Worm (Caenorhabditis elegans) whole organism, L2 larva: Measurements from ENCODE around the gene F11D11.22.

Experiments used
- C34F6.9 ChIP-seq: fragments of 150-350 bp; optimal IDR thresholded peaks from 2 replicates; lab custom pipeline; 2014; ENCODE audit warnings: missing biosample characterization, missing genetic modification characterization
- F13H6.1 ChIP-seq: sonication (generic microtip); optimal IDR thresholded peaks from 2 replicates; lab custom pipeline; 2016; ENCODE audit warnings: missing genetic modification characterization, missing compliant biosample characterization
- R02D3.7 ChIP-seq: fragments of 150-350 bp; optimal IDR thresholded peaks from 2 replicates; lab custom pipeline; 2014; ENCODE audit warnings: missing biosample characterization, missing genetic modification characterization
- Y55F3AM.14 ChIP-seq: fragments of 200-800 bp; sonication (Bioruptor generic); optimal IDR thresholded peaks from 2 replicates; lab custom pipeline; 2018; ENCODE audit warnings: mild to moderate bottlenecking, missing genetic modification characterization, missing compliant biosample characterization
- alr-1 ChIP-seq: fragments of 150-350 bp; optimal IDR thresholded peaks from 2 replicates; lab custom pipeline; 2014; ENCODE audit warnings: missing biosample characterization, missing genetic modification characterization
- ama-1 ChIP-seq: fragments of 150-350 bp; optimal IDR thresholded peaks from 2 replicates; lab custom pipeline; 2018; ENCODE audit warnings: inconsistent platforms
- blmp-1 ChIP-seq: sonication (generic microtip); optimal IDR thresholded peaks from 2 replicates; lab custom pipeline; 2017; ENCODE audit warnings: missing genetic modification characterization, mild to moderate bottlenecking, missing compliant biosample characterization, antibody characterized with exemption, moderate library complexity; ENCODE audit not compliant: insufficient read depth
- ceh-16 ChIP-seq: fragments of 150-350 bp; optimal IDR thresholded peaks from 2 replicates; lab custom pipeline; 2014; ENCODE audit warnings: missing biosample characterization, missing genetic modification characterization
- ceh-82 ChIP-seq: fragments of 150-350 bp; optimal IDR thresholded peaks from 2 replicates; lab custom pipeline; 2014; ENCODE audit warnings: missing biosample characterization, missing genetic modification characterization
- crh-2 ChIP-seq: sonication (generic microtip); optimal IDR thresholded peaks from 2 replicates; lab custom pipeline; 2017; ENCODE audit warnings: missing biosample characterization, missing genetic modification characterization
- dmd-4 ChIP-seq: sonication (generic microtip); optimal IDR thresholded peaks from 2 replicates; lab custom pipeline; 2017; ENCODE audit warnings: missing biosample characterization, missing genetic modification characterization
- egl-27 ChIP-seq: sonication (generic microtip); optimal IDR thresholded peaks from 3 replicates; lab custom pipeline; 2017; ENCODE audit warnings: missing biosample characterization, missing genetic modification reagents, missing genetic modification characterization
- elt-1 ChIP-seq: fragments of 150-350 bp; optimal IDR thresholded peaks from 2 replicates; lab custom pipeline; 2014; ENCODE audit warnings: missing biosample characterization, missing genetic modification characterization
- elt-3 ChIP-seq: sonication (generic microtip); optimal IDR thresholded peaks from 2 replicates; lab custom pipeline; 2017; ENCODE audit warnings: missing biosample characterization, missing genetic modification characterization
- gmeb-1 ChIP-seq: fragments of 150-350 bp; optimal IDR thresholded peaks from 2 replicates; lab custom pipeline; 2014; ENCODE audit warnings: missing biosample characterization, missing genetic modification characterization
- lin-11 ChIP-seq: fragments of 150-350 bp; sonication (generic microtip); optimal IDR thresholded peaks from 2 replicates; lab custom pipeline; 2014; ENCODE audit warnings: missing biosample characterization, missing genetic modification characterization, inconsistent platforms, mixed read lengths
- lin-13 ChIP-seq: fragments of 150-350 bp; optimal IDR thresholded peaks from 2 replicates; lab custom pipeline; 2014; ENCODE audit warnings: missing biosample characterization, missing genetic modification reagents, missing genetic modification characterization
- lin-39 ChIP-seq: fragments of 150-350 bp; optimal IDR thresholded peaks from 2 replicates; lab custom pipeline; 2014; ENCODE audit warnings: missing biosample characterization, missing genetic modification reagents, missing genetic modification characterization
- lsy-2 ChIP-seq, 2 experiments: fragments of 150-350 bp in 1 of 2; sonication (generic microtip) in 1 of 2; optimal IDR thresholded peaks; 2 replicates each; lab custom pipeline; 2014 to 2017; ENCODE audit warnings: missing biosample characterization in 2 of 2, missing genetic modification characterization in 2 of 2
- mab-5 ChIP-seq: fragments of 150-350 bp; optimal IDR thresholded peaks from 2 replicates; lab custom pipeline; 2014; ENCODE audit warnings: missing biosample characterization, missing genetic modification characterization
- mdl-1 ChIP-seq, 2 experiments: fragments of 150-350 bp in 1 of 2; sonication (generic microtip) in 1 of 2; optimal IDR thresholded peaks; 2 replicates each; lab custom pipeline; 2017; ENCODE audit warnings: missing biosample characterization in 2 of 2, missing genetic modification characterization in 2 of 2
- nhr-11 ChIP-seq: fragments of 150-350 bp; optimal IDR thresholded peaks from 2 replicates; lab custom pipeline; 2014; ENCODE audit warnings: missing biosample characterization, missing genetic modification characterization
- nhr-12 ChIP-seq: fragments of 150-350 bp; optimal IDR thresholded peaks from 2 replicates; lab custom pipeline; 2014; ENCODE audit warnings: missing biosample characterization, missing genetic modification characterization
- nhr-129 ChIP-seq: fragments of 150-350 bp; optimal IDR thresholded peaks from 2 replicates; lab custom pipeline; 2014; ENCODE audit warnings: missing biosample characterization, missing genetic modification characterization
- nhr-23 ChIP-seq: fragments of 150-350 bp; optimal IDR thresholded peaks from 2 replicates; lab custom pipeline; 2014; ENCODE audit warnings: missing biosample characterization, missing genetic modification reagents, missing genetic modification characterization
- nhr-25 ChIP-seq: fragments of 150-350 bp; sonication (generic microtip); optimal IDR thresholded peaks from 3 replicates; lab custom pipeline; 2014; ENCODE audit warnings: missing biosample characterization, missing genetic modification characterization
- nhr-6 ChIP-seq: fragments of 150-350 bp; optimal IDR thresholded peaks from 2 replicates; lab custom pipeline; 2014; ENCODE audit warnings: missing biosample characterization, missing genetic modification characterization
- nhr-77 ChIP-seq: fragments of 150-350 bp; optimal IDR thresholded peaks from 2 replicates; lab custom pipeline; 2014; ENCODE audit warnings: missing biosample characterization, missing genetic modification characterization
- skn-1 ChIP-seq: sonication (generic microtip); optimal IDR thresholded peaks from 2 replicates; lab custom pipeline; 2017; ENCODE audit warnings: missing biosample characterization, missing genetic modification characterization
- sma-3 ChIP-seq: sonication (generic microtip); optimal IDR thresholded peaks from 2 replicates; lab custom pipeline; 2016; ENCODE audit warnings: missing genetic modification reagents, missing genetic modification characterization, missing compliant biosample characterization
- sma-9 ChIP-seq, 2 experiments: fragments of 150-350 bp in 1 of 2; sonication (generic microtip) in 1 of 2; optimal IDR thresholded peaks; 2 replicates each; lab custom pipeline; 2014 to 2016; ENCODE audit warnings: missing genetic modification characterization in 2 of 2, mild to moderate bottlenecking in 1 of 2, missing biosample characterization in 1 of 2, missing compliant biosample characterization in 1 of 2, missing genetic modification reagents in 1 of 2, moderate library complexity in 1 of 2
- snpc-4 ChIP-seq: fragments of 150-350 bp; optimal IDR thresholded peaks from 2 replicates; lab custom pipeline; 2014; ENCODE audit warnings: missing biosample characterization, missing genetic modification characterization
- unc-55 ChIP-seq: fragments of 150-350 bp; sonication (generic microtip); optimal IDR thresholded peaks from 3 replicates; lab custom pipeline; 2014; ENCODE audit warnings: missing biosample characterization, missing genetic modification reagents, missing genetic modification characterization
- unc-62 ChIP-seq: fragments of 150-350 bp; optimal IDR thresholded peaks from 2 replicates; lab custom pipeline; 2014; ENCODE audit warnings: missing biosample characterization, missing genetic modification reagents, missing genetic modification characterization
- zag-1 ChIP-seq: fragments of 150-350 bp; optimal IDR thresholded peaks from 2 replicates; lab custom pipeline; 2014; ENCODE audit warnings: missing biosample characterization, missing genetic modification characterization
- ztf-1 ChIP-seq: fragments of 200-800 bp; sonication (Bioruptor generic); conservative IDR thresholded peaks from 2 replicates; pipeline ENCODE4 v1.3.6; 2022; ENCODE audit warnings: missing genetic modification characterization, missing compliant biosample characterization
- ztf-11 ChIP-seq: sonication (generic microtip); optimal IDR thresholded peaks from 2 replicates; lab custom pipeline; 2017; ENCODE audit warnings: missing biosample characterization, missing genetic modification characterization
- ztf-4 ChIP-seq: fragments of 150-350 bp; optimal IDR thresholded peaks from 2 replicates; lab custom pipeline; 2014; ENCODE audit warnings: missing biosample characterization, missing genetic modification characterization

The F11D11.22 gene

ce11 chrV:18724076-18724475 lies 38.1 kb upstream of the F11D11.22 start:
- TF ChIP-seq ztf-4 (tag; lab: Kevin White, UChicago) (no peak), sma-3 (no peak), nhr-129 (tag; lab: Kevin White, UChicago) (no peak), dmd-4 (no peak), sma-9 (GFP tag; optimal IDR thresholded peaks at IDR 0.05; lab: Kevin White, UChicago) (no peak), sma-9 (tag; optimal IDR thresholded peaks at IDR 0.05; lab: Kevin White, UChicago) (no peak), R02D3.7 (tag; lab: Kevin White, UChicago) (no peak)

ce11 chrV:18725858-18726257 lies 36.3 kb upstream of the F11D11.22 start:
- no peak for TF ChIP-seq egl-27
- peak; percentile 23 for TF ChIP-seq unc-55
- no peak for TF ChIP-seq nhr-77
- no peak for TF ChIP-seq ama-1 (lab: Kevin White, UChicago)
- TF ChIP-seq skn-1 (tag; lab: Kevin White, UChicago) = no peak
- TF ChIP-seq C34F6.9 (tag; lab: Kevin White, UChicago) = peak; percentile 21
- no peak for TF ChIP-seq nhr-23 (tag; lab: Kevin White, UChicago)
- no peak for TF ChIP-seq lsy-2 (tag; optimal IDR thresholded peaks at IDR 0.05; lab: Kevin White, UChicago)
- no peak for TF ChIP-seq sma-3
- TF ChIP-seq alr-1 (tag; lab: Kevin White, UChicago) = no peak
- TF ChIP-seq Y55F3AM.14 (GFP tag; lab: Kevin White, UChicago) = no peak
- TF ChIP-seq elt-1 = no peak
- TF ChIP-seq nhr-6 (tag; lab: Kevin White, UChicago) = no peak
- TF ChIP-seq ceh-82 (tag; lab: Kevin White, UChicago) = no peak
- TF ChIP-seq nhr-25 (tag; lab: Kevin White, UChicago) = no peak
- no peak for TF ChIP-seq mdl-1 (tag; optimal IDR thresholded peaks at IDR 0.05; lab: Kevin White, UChicago)
- TF ChIP-seq crh-2 (tag; lab: Kevin White, UChicago) = no peak

ce11 chrV:18729324-18729924 lies 32.7 kb upstream of the F11D11.22 start, which contains the start of gene asp-19:
asp-19 (minus strand) TSS chrV:18729374.
- TF ChIP-seq unc-62 (GFP tag; lab: Kevin White, UChicago) (no peak), F13H6.1 (no peak), crh-2 (tag; lab: Kevin White, UChicago) (no peak), nhr-77 (no peak), unc-55 (no peak), lin-13 (GFP tag; lab: Kevin White, UChicago) (no peak), lin-11 (tag; lab: Kevin White, UChicago) (no peak), zag-1 (tag; lab: Kevin White, UChicago) (no peak), elt-3 (no peak), ama-1 (lab: Kevin White, UChicago) (no peak), ceh-82 (tag; lab: Kevin White, UChicago) (no peak), alr-1 (tag; lab: Kevin White, UChicago) (no peak), skn-1 (tag; lab: Kevin White, UChicago) (no peak), lin-39 (tag; lab: Kevin White, UChicago) (no peak), ceh-16 (tag; lab: Kevin White, UChicago) (no peak), mab-5 (tag; lab: Kevin White, UChicago) (no peak)

ce11 chrV:18731579-18732041 lies 30.5 kb upstream of the F11D11.22 start, which contains the start of the genes asp-18 and scl-19:
asp-18 (minus strand) TSS chrV:18731679.
scl-19 (plus strand) TSS chrV:18731991.
- no peak for TF ChIP-seq lin-39 (tag; lab: Kevin White, UChicago)
- TF ChIP-seq ztf-11 (tag; lab: Kevin White, UChicago) = no peak
- no peak for TF ChIP-seq skn-1 (tag; lab: Kevin White, UChicago)
- TF ChIP-seq R02D3.7 (tag; lab: Kevin White, UChicago) = no peak
- TF ChIP-seq Y55F3AM.14 (GFP tag; lab: Kevin White, UChicago) = no peak
- TF ChIP-seq snpc-4 = no peak
- no peak for TF ChIP-seq nhr-6 (tag; lab: Kevin White, UChicago)
- no peak for TF ChIP-seq nhr-11 (tag; lab: Kevin White, UChicago)
- no peak for TF ChIP-seq ceh-82 (tag; lab: Kevin White, UChicago)
- TF ChIP-seq gmeb-1 = no peak
- no peak for TF ChIP-seq ztf-1 (GFP tag; lab: Robert Waterston, UW)
- no peak for TF ChIP-seq F13H6.1
- no peak for TF ChIP-seq blmp-1 (tag; lab: Kevin White, UChicago)
- no peak for TF ChIP-seq nhr-12 (tag; lab: Kevin White, UChicago)
- no peak for TF ChIP-seq mab-5 (tag; lab: Kevin White, UChicago)
- no peak for TF ChIP-seq lsy-2 (tag; optimal IDR thresholded peaks at IDR 0.05; lab: Kevin White, UChicago)
